Worm (Caenorhabditis elegans) whole organism, L4/young adult: ENCODE results near the gene slc-25A10.

Source experiments
- W03F9.2 ChIP-seq: fragments of 150-350 bp; optimal IDR thresholded peaks from 2 replicates; lab custom pipeline; 2014; ENCODE audit warnings: missing biosample characterization, missing genetic modification characterization
- dao-5 ChIP-seq: sonication (generic microtip); optimal IDR thresholded peaks from 2 replicates; lab custom pipeline; 2016; ENCODE audit warnings: missing genotype, missing genetic modification characterization, moderate library complexity, missing compliant biosample characterization

ce11 chrX:6746849-6747248, 21.4 kb upstream of the slc-25A10 start:
- TF ChIP-seq W03F9.2 (tag; lab: Kevin White, UChicago): no peak
- TF ChIP-seq dao-5 (tag; lab: Kevin White, UChicago): no peak
